Worm (Caenorhabditis elegans) whole organism, midembryonic: ENCODE measurements around the gene srw-98.

Experiments
- T22C8.4 ChIP-seq: fragments of 200-800 bp; sonication (Bioruptor generic); IDR thresholded peaks from 2 replicates; pipeline ENCODE4 v1.3.6; 2022; ENCODE audit warnings: missing genetic modification characterization, missing compliant biosample characterization
- cog-1 ChIP-seq: sonication (generic microtip); optimal IDR thresholded peaks from 2 replicates; lab custom pipeline; 2016; ENCODE audit warnings: missing genetic modification characterization, missing compliant biosample characterization
- flt-1 ChIP-seq: fragments of 200-800 bp; sonication (Bioruptor generic); IDR thresholded peaks from 2 replicates; pipeline ENCODE4 v1.3.6; 2022; ENCODE audit warnings: missing genetic modification characterization, missing compliant biosample characterization
- klf-2 ChIP-seq: fragments of 200-800 bp; sonication (Bioruptor generic); conservative IDR thresholded peaks from 2 replicates; pipeline ENCODE4 v1.3.6; 2022; ENCODE audit warnings: missing genetic modification reagents, missing genetic modification characterization, missing compliant biosample characterization
- med-1 ChIP-seq: sonication (generic microtip); optimal IDR thresholded peaks from 2 replicates; lab custom pipeline; 2017; ENCODE audit warnings: missing genetic modification characterization, mild to moderate bottlenecking, missing compliant biosample characterization, antibody characterized with exemption, missing genetic modification reagents; ENCODE audit not compliant: insufficient read depth
- ref-1 ChIP-seq: fragments of 200-800 bp; sonication (Bioruptor generic); conservative IDR thresholded peaks from 2 replicates; pipeline ENCODE4 v1.3.6; 2022; ENCODE audit warnings: missing genetic modification reagents, missing genetic modification characterization, missing compliant biosample characterization
- tab-1 ChIP-seq: fragments of 200-800 bp; sonication (Bioruptor generic); IDR thresholded peaks from 2 replicates; pipeline ENCODE4 v1.3.6; 2022; ENCODE audit warnings: missing genetic modification characterization, missing compliant biosample characterization
- ztf-23 ChIP-seq: fragments of 200-800 bp; sonication (Bioruptor generic); IDR thresholded peaks from 2 replicates; pipeline ENCODE4 v1.3.6; 2022; ENCODE audit warnings: missing genetic modification reagents, missing genetic modification characterization, missing compliant biosample characterization
- ztf-29 ChIP-seq: fragments of 200-800 bp; sonication (Bioruptor generic); IDR thresholded peaks from 2 replicates; pipeline ENCODE4 v1.3.6; 2022; ENCODE audit warnings: missing genetic modification reagents, missing genetic modification characterization, missing compliant biosample characterization

Gene srw-98

DNA sequence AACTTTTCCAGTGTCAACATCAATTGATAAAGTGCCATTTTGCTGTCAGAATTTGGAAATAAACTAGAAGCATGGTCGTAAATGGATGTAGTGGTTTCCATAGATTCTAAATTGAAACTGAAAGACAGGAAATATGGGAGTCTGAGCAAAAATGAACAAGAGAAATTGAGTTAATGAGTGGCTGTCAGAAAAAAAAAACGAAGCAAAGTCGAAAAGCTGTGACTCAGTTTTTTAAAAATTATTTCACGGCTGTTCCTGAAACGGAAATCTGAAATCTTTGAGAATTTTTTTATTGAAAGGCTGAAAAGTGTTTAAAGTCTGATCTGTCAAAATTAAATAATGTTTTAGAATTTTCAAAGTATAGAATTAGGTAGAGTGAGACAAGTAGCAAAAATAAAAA, at the start of gene srw-98:
TSS of gene srw-98 (minus strand) at position 101 of the 400 bp plus-strand sequence.
- TF ChIP-seq klf-2 (GFP tag; lab: Robert Waterston, UW) (no peak), ztf-23 (GFP tag; lab: Robert Waterston, UW) (no peak), T22C8.4 (GFP tag; lab: Robert Waterston, UW) (no peak), flt-1 (GFP tag; lab: Robert Waterston, UW) (no peak), ztf-29 (no peak), tab-1 (no peak), med-1 (GFP tag; lab: Kevin White, UChicago) (no peak), cog-1 (no peak), ref-1 (GFP tag; lab: Robert Waterston, UW) (no peak)

DNA sequence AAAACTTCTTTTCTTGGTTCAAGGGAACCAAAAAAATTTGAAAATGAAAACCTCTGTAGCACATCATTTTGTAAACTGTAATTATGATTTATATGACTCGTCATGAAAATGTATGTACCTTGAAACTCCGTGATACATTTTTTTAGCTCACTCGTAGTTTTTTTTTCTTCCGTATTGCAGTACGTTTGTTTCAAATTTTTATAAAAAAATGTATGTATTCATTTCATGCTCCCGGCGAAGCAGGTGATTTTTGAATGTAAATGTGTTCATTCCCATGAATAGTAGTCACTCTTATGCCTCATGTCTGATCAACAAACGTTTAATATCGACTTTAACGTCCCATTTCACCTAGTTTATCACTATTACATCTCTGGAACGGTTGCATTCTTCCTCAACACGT, 47.2 kb upstream of the srw-98 start, which contains the start of gene sri-27:
TSS of gene sri-27 (plus strand) at position 301 of the 400 bp plus-strand sequence.
- TF ChIP-seq T22C8.4 (GFP tag; lab: Robert Waterston, UW): no peak
- TF ChIP-seq tab-1: no peak
- no peak for TF ChIP-seq klf-2 (GFP tag; lab: Robert Waterston, UW)
- no peak for TF ChIP-seq cog-1
- TF ChIP-seq ztf-23 (GFP tag; lab: Robert Waterston, UW): no peak
- no peak for TF ChIP-seq ref-1 (GFP tag; lab: Robert Waterston, UW)
- no peak for TF ChIP-seq med-1 (GFP tag; lab: Kevin White, UChicago)
- TF ChIP-seq ztf-29: no peak
- TF ChIP-seq flt-1 (GFP tag; lab: Robert Waterston, UW): no peak

DNA sequence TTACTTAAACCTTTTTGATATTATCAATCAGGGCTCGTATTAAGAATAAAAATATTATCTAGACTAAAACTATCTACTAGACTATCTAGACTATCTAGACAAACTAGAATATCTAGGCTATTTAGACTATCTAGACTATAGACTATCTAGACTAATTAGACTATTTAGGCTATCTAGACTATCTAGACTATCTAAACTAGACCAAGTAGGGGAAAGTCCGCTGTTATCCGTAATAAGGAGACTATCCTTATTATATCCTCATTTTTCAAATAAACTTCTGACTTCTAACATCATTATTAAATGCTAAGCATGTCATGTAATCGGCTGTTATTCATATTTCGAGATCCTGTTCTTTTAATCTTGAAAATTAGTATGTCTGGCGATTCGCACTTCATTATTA, 43.8 kb upstream of the srw-98 start, which contains the start of gene srw-101:
TSS of gene srw-101 (plus strand) at position 301 of the 400 bp plus-strand sequence.
- TF ChIP-seq tab-1: no peak
- TF ChIP-seq med-1 (GFP tag; lab: Kevin White, UChicago): no peak
- TF ChIP-seq klf-2 (GFP tag; lab: Robert Waterston, UW): no peak
- TF ChIP-seq ztf-23 (GFP tag; lab: Robert Waterston, UW): no peak
- no peak for TF ChIP-seq T22C8.4 (GFP tag; lab: Robert Waterston, UW)
- no peak for TF ChIP-seq flt-1 (GFP tag; lab: Robert Waterston, UW)
- no peak for TF ChIP-seq ref-1 (GFP tag; lab: Robert Waterston, UW)
- TF ChIP-seq cog-1: no peak
- no peak for TF ChIP-seq ztf-29

DNA sequence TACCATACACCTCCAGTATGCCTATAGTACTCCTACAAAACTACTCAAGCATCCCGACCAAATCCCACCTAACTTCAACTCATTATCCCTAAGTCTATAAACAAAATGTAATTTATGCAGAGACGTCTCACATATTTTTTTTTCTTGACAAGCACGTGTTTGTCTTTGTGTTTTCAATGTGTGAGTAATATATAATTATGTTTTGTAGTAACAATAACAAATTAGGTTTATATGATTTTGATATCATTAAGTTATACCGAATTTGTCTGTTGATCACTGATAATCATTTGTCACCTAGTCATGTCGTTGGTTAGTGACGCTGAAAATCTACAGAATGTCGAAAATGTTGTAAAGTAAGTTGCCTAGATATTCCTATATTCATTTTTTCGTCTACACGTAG, 41.8 kb upstream of the srw-98 start, which contains the start of gene srw-102:
TSS of gene srw-102 (plus strand) at position 301 of the 400 bp plus-strand sequence.
- TF ChIP-seq med-1 (GFP tag; lab: Kevin White, UChicago) (no peak), ztf-23 (GFP tag; lab: Robert Waterston, UW) (no peak), flt-1 (GFP tag; lab: Robert Waterston, UW) (no peak), cog-1 (no peak), T22C8.4 (GFP tag; lab: Robert Waterston, UW) (no peak), ref-1 (GFP tag; lab: Robert Waterston, UW) (no peak), ztf-29 (no peak), tab-1 (no peak), klf-2 (GFP tag; lab: Robert Waterston, UW) (no peak)

DNA sequence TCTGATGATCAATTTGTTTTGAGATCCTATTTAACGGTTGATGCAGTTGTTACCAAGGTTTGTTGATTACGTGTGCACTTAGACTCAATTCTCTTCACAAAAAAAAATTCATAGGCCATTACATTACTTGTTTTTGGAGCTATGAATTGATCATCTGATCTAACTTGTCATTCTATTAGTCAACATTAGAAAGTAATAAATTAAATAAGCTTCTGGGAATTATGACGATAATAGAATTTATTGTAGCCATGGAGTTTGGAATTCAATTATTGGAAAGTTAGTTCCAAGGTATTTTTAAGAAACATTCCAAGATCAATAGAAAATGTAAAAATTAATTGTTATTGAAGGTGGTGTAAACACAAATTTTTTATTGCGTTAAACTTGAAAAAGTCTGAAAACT, 40.1 kb upstream of the srw-98 start:
- TF ChIP-seq klf-2 (GFP tag; lab: Robert Waterston, UW) (no peak), med-1 (GFP tag; lab: Kevin White, UChicago) (no peak), tab-1 (no peak)

DNA sequence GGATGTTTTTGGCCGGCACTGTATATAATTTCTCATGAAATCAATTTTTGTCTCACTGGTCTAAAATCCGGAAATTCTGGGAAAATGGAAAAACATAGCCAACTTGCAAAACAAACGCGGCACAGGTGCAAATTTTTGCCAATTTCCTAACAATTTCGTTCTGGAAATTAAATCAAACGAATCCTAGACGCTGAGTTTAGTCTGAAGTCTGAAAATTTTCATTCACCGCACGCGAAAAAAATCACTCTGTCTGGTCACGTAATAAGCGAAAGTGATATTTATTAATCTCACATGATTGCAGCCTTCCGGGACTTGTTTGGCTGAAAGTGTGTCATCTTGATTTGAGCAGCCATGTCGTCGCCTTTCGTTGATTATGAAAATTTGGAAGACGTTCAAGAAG, 38.8 kb upstream of the srw-98 start, which contains the start of gene srw-103:
TSS of gene srw-103 (plus strand) at position 301 of the 400 bp plus-strand sequence.
- no peak for TF ChIP-seq T22C8.4 (GFP tag; lab: Robert Waterston, UW)
- no peak for TF ChIP-seq cog-1
- TF ChIP-seq ztf-29: no peak
- no peak for TF ChIP-seq med-1 (GFP tag; lab: Kevin White, UChicago)
- no peak for TF ChIP-seq ztf-23 (GFP tag; lab: Robert Waterston, UW)
- TF ChIP-seq flt-1 (GFP tag; lab: Robert Waterston, UW): no peak
- TF ChIP-seq ref-1 (GFP tag; lab: Robert Waterston, UW): no peak
- TF ChIP-seq tab-1: no peak
- TF ChIP-seq klf-2 (GFP tag; lab: Robert Waterston, UW): no peak

DNA sequence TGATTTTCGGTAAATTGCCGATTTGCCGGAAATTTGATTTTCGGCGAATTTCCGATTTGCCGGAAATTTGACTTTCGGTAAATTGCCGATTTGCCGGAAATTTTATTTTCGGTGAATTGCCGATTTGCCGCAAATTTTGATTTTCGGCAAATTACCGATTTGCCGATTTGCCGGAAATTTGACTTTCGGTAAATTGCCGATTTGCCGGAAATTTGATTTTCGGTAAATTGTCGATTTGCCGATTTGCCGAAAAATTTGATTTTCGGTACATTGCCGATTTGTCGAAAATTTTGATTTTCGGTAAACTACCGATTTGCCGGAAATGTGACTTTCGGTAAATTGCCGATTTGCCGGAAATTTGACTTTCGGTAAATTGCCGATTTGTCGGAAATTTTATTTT, 35.6 kb upstream of the srw-98 start:
- TF ChIP-seq flt-1 (GFP tag; lab: Robert Waterston, UW) (peak; percentile 57), tab-1 (peak; percentile 81), klf-2 (GFP tag; lab: Robert Waterston, UW) (peak; percentile 86), T22C8.4 (GFP tag; lab: Robert Waterston, UW) (peak; percentile 29; the same call in 1 of the 2 replicates), ztf-23 (GFP tag; lab: Robert Waterston, UW) (peak; percentile 84), ref-1 (GFP tag; lab: Robert Waterston, UW) (peak; percentile 47; the same call in 1 of the 2 replicates)

DNA sequence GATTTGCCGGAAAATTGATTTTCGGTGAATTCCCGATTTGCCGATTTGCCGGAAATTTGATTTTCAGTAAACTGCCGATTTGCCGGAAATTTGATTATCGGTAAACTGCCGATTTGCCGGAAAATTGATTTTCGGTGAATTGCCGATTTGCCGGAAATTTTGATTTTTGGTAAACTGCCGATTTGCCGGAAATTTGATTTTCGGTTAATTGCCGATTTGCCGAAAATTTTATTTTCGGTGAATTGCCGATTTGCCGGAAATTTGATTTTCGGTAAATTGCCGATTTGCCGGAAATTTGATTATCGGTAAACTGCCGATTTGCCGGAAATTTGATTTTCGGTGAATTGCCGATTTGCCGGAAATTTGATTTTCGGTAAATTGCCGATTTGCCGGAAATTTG, 34.3 kb upstream of the srw-98 start:
- TF ChIP-seq ztf-23 (GFP tag; lab: Robert Waterston, UW): peak; percentile 37; the same call in 1 of the 2 replicates

DNA sequence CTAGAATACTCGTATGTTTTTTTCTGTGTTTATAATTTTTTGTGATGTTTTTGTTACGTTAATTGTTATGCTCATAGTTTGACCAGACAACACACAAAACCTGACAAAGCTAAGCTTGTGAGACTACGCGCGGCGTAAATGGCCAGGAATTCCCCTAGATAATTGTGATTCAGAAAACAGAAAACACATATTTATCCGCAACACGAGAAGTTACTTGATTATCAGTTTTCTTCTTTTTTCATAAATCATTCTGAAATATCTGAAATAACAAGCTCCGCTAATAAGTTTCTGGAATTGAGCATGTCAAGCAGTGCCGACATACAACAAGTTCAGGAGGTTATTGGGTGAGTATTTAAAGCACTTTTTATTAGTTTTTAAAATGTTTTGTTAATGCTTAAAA, 32.8 kb upstream of the srw-98 start, which contains the start of gene srw-100:
TSS of gene srw-100 (plus strand) at position 301 of the 400 bp plus-strand sequence.
- no peak for TF ChIP-seq tab-1
- no peak for TF ChIP-seq flt-1 (GFP tag; lab: Robert Waterston, UW)
- no peak for TF ChIP-seq cog-1
- no peak for TF ChIP-seq med-1 (GFP tag; lab: Kevin White, UChicago)
- TF ChIP-seq ztf-29: no peak
- TF ChIP-seq ref-1 (GFP tag; lab: Robert Waterston, UW): no peak
- no peak for TF ChIP-seq T22C8.4 (GFP tag; lab: Robert Waterston, UW)
- no peak for TF ChIP-seq klf-2 (GFP tag; lab: Robert Waterston, UW)
- no peak for TF ChIP-seq ztf-23 (GFP tag; lab: Robert Waterston, UW)

DNA sequence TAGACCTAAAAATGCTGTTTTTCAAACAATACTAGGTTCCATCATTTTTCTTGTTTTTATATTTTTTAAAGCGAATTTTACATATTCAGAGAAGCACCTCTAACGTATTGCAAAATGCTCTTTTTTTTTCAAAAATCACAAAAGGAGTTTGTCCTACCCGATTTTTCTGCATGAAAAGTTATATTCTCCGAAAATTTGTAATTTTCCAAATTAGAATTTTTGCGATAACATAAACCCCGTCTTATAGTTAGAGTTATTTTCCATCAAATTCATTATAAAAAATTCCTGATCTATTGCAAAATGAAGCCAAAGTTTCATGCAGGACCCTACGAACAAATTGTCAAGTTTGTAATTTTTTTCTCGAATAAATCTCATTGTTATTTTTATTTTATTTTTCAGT, 30.3 kb upstream of the srw-98 start, which contains the start of gene srw-99:
TSS of gene srw-99 (plus strand) at position 301 of the 400 bp plus-strand sequence.
- TF ChIP-seq ztf-29 (no peak), med-1 (GFP tag; lab: Kevin White, UChicago) (no peak), ref-1 (GFP tag; lab: Robert Waterston, UW) (no peak), cog-1 (no peak), tab-1 (no peak), flt-1 (GFP tag; lab: Robert Waterston, UW) (no peak), ztf-23 (GFP tag; lab: Robert Waterston, UW) (no peak)
